Worm (Caenorhabditis elegans) whole organism, L1 larva: ENCODE results near the gene nkat-1.
A peak's percentile ranks its signal among the peaks of the same experiment; 100 is the strongest.

Experiments
- ceh-90 ChIP-seq: sonication (generic microtip); optimal IDR thresholded peaks from 2 replicates; lab custom pipeline; 2016; ENCODE audit warnings: missing genetic modification characterization, missing compliant biosample characterization
- dpl-1 ChIP-seq, 3 experiments: fragments of 150-350 bp in 2 of 3; sonication (generic microtip) in 1 of 3; optimal IDR thresholded peaks; 2 replicates each; lab custom pipeline; 2014 to 2017; ENCODE audit warnings: missing biosample characterization in 3 of 3, missing genetic modification characterization in 3 of 3, missing genetic modification reagents in 3 of 3
- elt-3 ChIP-seq, 6 experiments: fragments of 150-350 bp in 1 of 6; sonication (generic microtip); optimal IDR thresholded peaks; 2 replicates each; lab custom pipeline; 2017 to 2018; ENCODE audit warnings: missing biosample characterization in 6 of 6, missing genetic modification characterization in 6 of 6, inconsistent platforms in 1 of 6
- mab-9 ChIP-seq: fragments of 200-800 bp; sonication (Bioruptor generic); IDR thresholded peaks from 2 replicates; pipeline ENCODE4 v1.3.6; 2022; ENCODE audit warnings: missing genetic modification reagents, missing genetic modification characterization, missing compliant biosample characterization
- mep-1 ChIP-seq: fragments of 150-350 bp; optimal IDR thresholded peaks from 2 replicates; lab custom pipeline; 2014; ENCODE audit warnings: missing biosample characterization, missing genetic modification characterization
- nhr-28 ChIP-seq: fragments of 150-350 bp; optimal IDR thresholded peaks from 2 replicates; lab custom pipeline; 2014; ENCODE audit warnings: missing biosample characterization, missing genetic modification characterization
- nhr-76 ChIP-seq: sonication (generic microtip); optimal IDR thresholded peaks from 2 replicates; lab custom pipeline; 2017; ENCODE audit warnings: missing biosample characterization, missing genetic modification characterization
- unc-62 ChIP-seq: fragments of 150-350 bp; optimal IDR thresholded peaks from 2 replicates; lab custom pipeline; 2014; ENCODE audit warnings: missing biosample characterization, missing genetic modification reagents, missing genetic modification characterization

ce11 chrX:14169569-14170031 is 29.7 kb upstream of the nkat-1 start, which contains the start of gene sym-4:
- TF ChIP-seq mab-9 (GFP tag; lab: Robert Waterston, UW) (peak; percentile 28; the same call in 1 of the 2 replicates), nhr-76 (tag; lab: Kevin White, UChicago) (no peak), ceh-90 (tag; lab: Kevin White, UChicago) (no peak), nhr-28 (tag; lab: Kevin White, UChicago) (no peak), unc-62 (GFP tag; lab: Kevin White, UChicago) (no peak), dpl-1 (GFP tag; optimal IDR thresholded peaks at IDR 0.05; lab: Kevin White, UChicago) (peak; percentile 70 to 76 (median 72)), mep-1 (peak; percentile 96), elt-3 (tag; optimal IDR thresholded peaks at IDR 0.05; lab: Kevin White, UChicago) (peak in 5 of 6 experiments; percentile 17 to 97 (median 90))
